Fruit fly (Drosophila melanogaster): ENCODE data around the gene CG16985.

DNA sequence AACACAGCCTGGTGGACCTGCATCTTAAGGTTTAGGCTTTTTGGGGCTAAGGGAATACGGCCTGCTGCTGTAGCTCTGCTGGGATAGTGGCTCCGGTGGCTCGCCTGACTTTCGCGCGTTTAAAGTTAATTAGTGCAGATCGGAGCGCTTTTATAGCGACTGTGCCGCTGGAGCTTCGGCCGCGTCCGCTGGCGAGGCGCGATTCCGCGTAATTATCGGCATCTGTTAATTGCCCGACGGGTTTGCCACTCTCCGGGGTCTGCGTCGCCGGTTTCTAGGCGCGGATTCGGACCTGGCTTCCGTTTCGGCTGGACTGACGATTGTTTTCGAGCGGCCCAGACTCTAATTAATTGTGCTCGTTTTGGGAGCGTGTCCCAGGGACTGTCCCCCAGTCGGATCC lies 44.2 kb downstream of the CG16985 start, which contains the start of gene CG14949:
- no peak for TF ChIP-seq CG7045 (GFP tag; optimal IDR thresholded peaks at IDR 0.05)
- TF ChIP-seq cnc (optimal IDR thresholded peaks at IDR 0.05): no peak
- TF ChIP-seq toe (GFP tag; optimal IDR thresholded peaks at IDR 0.05): no peak
- TF ChIP-seq Clk (GFP tag; optimal IDR thresholded peaks at IDR 0.05): no peak
- no peak for TF ChIP-seq CG5204 (GFP tag; optimal IDR thresholded peaks at IDR 0.05)
- no peak for TF ChIP-seq Crg-1 (GFP tag; optimal IDR thresholded peaks at IDR 0.05)
- no peak for TF ChIP-seq cic (GFP tag; optimal IDR thresholded peaks at IDR 0.05)
- no peak for TF ChIP-seq tj (GFP tag; optimal IDR thresholded peaks at IDR 0.05)
- no peak for TF ChIP-seq ovo (GFP tag; optimal IDR thresholded peaks at IDR 0.05)
- TF ChIP-seq CG11617 (GFP tag; optimal IDR thresholded peaks at IDR 0.05): no peak
- no peak for TF ChIP-seq pad (GFP tag; optimal IDR thresholded peaks at IDR 0.05)
- TF ChIP-seq bab1 (GFP tag; optimal IDR thresholded peaks at IDR 0.05): no peak
- TF ChIP-seq CG1620 (GFP tag; optimal IDR thresholded peaks at IDR 0.05): no peak
- TF ChIP-seq CG7101 (tag; optimal IDR thresholded peaks at IDR 0.05): no peak
